Fruit fly (Drosophila melanogaster): Measurements from ENCODE around the gene CG9372.

Gene CG9372

dm6 chr3L:19636821-19637460 lies 30.9 kb downstream of the CG9372 start:
- no peak for TF ChIP-seq CG8632 (GFP tag; optimal IDR thresholded peaks at IDR 0.05)
- no peak for TF ChIP-seq CG34406 (GFP tag; optimal IDR thresholded peaks at IDR 0.05)
- peak; percentile 22 for TF ChIP-seq Smox (GFP tag; optimal IDR thresholded peaks at IDR 0.05)
- no peak for TF ChIP-seq CG11762 (GFP tag; optimal IDR thresholded peaks at IDR 0.05; ENCODE audit: insufficient read depth)
- TF ChIP-seq topi (GFP tag; optimal IDR thresholded peaks at IDR 0.05), result no peak
- no peak for TF ChIP-seq Hr4 (GFP tag; optimal IDR thresholded peaks at IDR 0.05)
- TF ChIP-seq net (GFP tag; optimal IDR thresholded peaks at IDR 0.05), result no peak
- no peak for TF ChIP-seq Sox15 (GFP tag; optimal IDR thresholded peaks at IDR 0.05)
- no peak for TF ChIP-seq dac (GFP tag; optimal IDR thresholded peaks at IDR 0.05)
- TF ChIP-seq CG11902 (GFP tag; optimal IDR thresholded peaks at IDR 0.05), result no peak
- TF ChIP-seq Eip78C (GFP tag), result peak; percentile 84
- TF ChIP-seq cyc (GFP tag; optimal IDR thresholded peaks at IDR 0.05), result peak; percentile 8
- TF ChIP-seq CG8319 (GFP tag; optimal IDR thresholded peaks at IDR 0.05), result no peak
- TF ChIP-seq CG3032 (tag; optimal IDR thresholded peaks at IDR 0.05), result peak; percentile 38
- no peak for TF ChIP-seq svp (GFP tag)
- peak; percentile 3 for TF ChIP-seq lz (GFP tag; optimal IDR thresholded peaks at IDR 0.05)
- peak; percentile 8 for TF ChIP-seq Eip75B (GFP tag; optimal IDR thresholded peaks at IDR 0.05)
- no peak for TF ChIP-seq Hr38 (GFP tag; optimal IDR thresholded peaks at IDR 0.05)
- TF ChIP-seq CG31627 (GFP tag; optimal IDR thresholded peaks at IDR 0.05), result no peak
- TF ChIP-seq CG6792 (GFP tag; optimal IDR thresholded peaks at IDR 0.05), result no peak
- no peak for TF ChIP-seq Gug (GFP tag; IDR thresholded peaks at IDR 0.05)
- TF ChIP-seq eg (GFP tag; IDR thresholded peaks at IDR 0.05), result no peak
- no peak for TF ChIP-seq Eip93F (GFP tag; optimal IDR thresholded peaks at IDR 0.05)
- TF ChIP-seq ss (GFP tag; optimal IDR thresholded peaks at IDR 0.05), result no peak
- TF ChIP-seq achi (GFP tag; optimal IDR thresholded peaks at IDR 0.05), result no peak
- no peak for TF ChIP-seq Hr39 (GFP tag; optimal IDR thresholded peaks at IDR 0.05)
- TF ChIP-seq OdsH (GFP tag; optimal IDR thresholded peaks at IDR 0.05), result peak; percentile 13
- no peak for TF ChIP-seq vri (GFP tag; optimal IDR thresholded peaks at IDR 0.05)
- peak; percentile 10 for TF ChIP-seq acj6 (GFP tag; optimal IDR thresholded peaks at IDR 0.05)
- TF ChIP-seq fd85E (GFP tag; optimal IDR thresholded peaks at IDR 0.05), result no peak
- peak; percentile 52 for TF ChIP-seq esn (GFP tag; optimal IDR thresholded peaks at IDR 0.05)
- no peak for TF ChIP-seq fd59A (GFP tag; optimal IDR thresholded peaks at IDR 0.05)
- peak; percentile 8 for TF ChIP-seq Sox14 (GFP tag; optimal IDR thresholded peaks at IDR 0.05)
- TF ChIP-seq CG10631 (GFP tag; optimal IDR thresholded peaks at IDR 0.05), result peak; percentile 33
- no peak for TF ChIP-seq CG16779 (tag; optimal IDR thresholded peaks at IDR 0.05)
- peak; percentile 17 for TF ChIP-seq CG6808 (GFP tag; optimal IDR thresholded peaks at IDR 0.05)
- no peak for TF ChIP-seq CG10669 (GFP tag; optimal IDR thresholded peaks at IDR 0.05)
- TF ChIP-seq CG6163 (GFP tag; IDR thresholded peaks at IDR 0.05), result no peak
- TF ChIP-seq CG32006 (GFP tag; optimal IDR thresholded peaks at IDR 0.05), result no peak
- TF ChIP-seq dsx (GFP tag; optimal IDR thresholded peaks at IDR 0.05; ENCODE audit: poor library complexity, severe bottlenecking), result peak; percentile 2
- TF ChIP-seq fkh (GFP tag; optimal IDR thresholded peaks at IDR 0.05), result peak; percentile 67
- TF ChIP-seq Blimp-1 (GFP tag; optimal IDR thresholded peaks at IDR 0.05), result no peak
- no peak for TF ChIP-seq CG1621 (tag; optimal IDR thresholded peaks at IDR 0.05)
- TF ChIP-seq pdm3 (GFP tag; optimal IDR thresholded peaks at IDR 0.05), result peak; percentile 16
- TF ChIP-seq CG4318 (GFP tag; optimal IDR thresholded peaks at IDR 0.05), result no peak
- TF ChIP-seq CG7368 (GFP tag; optimal IDR thresholded peaks at IDR 0.05), result no peak
- peak; percentile 47 for TF ChIP-seq Met (GFP tag; optimal IDR thresholded peaks at IDR 0.05)
- TF ChIP-seq CG6276 (GFP tag; optimal IDR thresholded peaks at IDR 0.05), result no peak
- TF ChIP-seq Ets96B (tag; optimal IDR thresholded peaks at IDR 0.05), result peak; percentile 2
- TF ChIP-seq CG6854 (GFP tag; optimal IDR thresholded peaks at IDR 0.05), result no peak
- no peak for TF ChIP-seq CG3919 (GFP tag; optimal IDR thresholded peaks at IDR 0.05)
- TF ChIP-seq Sox102F (GFP tag; optimal IDR thresholded peaks at IDR 0.05), result peak; percentile 27
